Fruit fly (Drosophila melanogaster) whole organism, prepupa: ENCODE data around the gene PolrMT.
A peak's percentile ranks its signal among the peaks of the same experiment; 100 is the strongest.

ENCODE experiments used
- CG3919 ChIP-seq: fragments of 200-800 bp; sonication (Bioruptor generic); optimal IDR thresholded peaks from 3 replicates; lab custom pipeline; 2016; ENCODE audit warnings: missing biosample characterization, missing genetic modification characterization
- CG6854 ChIP-seq: fragments of 200-800 bp; sonication (Bioruptor generic); optimal IDR thresholded peaks from 2 replicates; lab custom pipeline; 2017; ENCODE audit warnings: missing biosample characterization, mild to moderate bottlenecking, missing genetic modification characterization
- Hr4 ChIP-seq: fragments of 200-800 bp; sonication (Bioruptor generic); optimal IDR thresholded peaks from 3 replicates; lab custom pipeline; 2016; ENCODE audit warnings: missing biosample characterization, missing genetic modification characterization

dm6 chr2L:1065038-1065437 is 43.1 kb downstream of the PolrMT start:
- TF ChIP-seq CG6854 = peak; percentile 73
- TF ChIP-seq CG3919 (GFP tag; lab: Kevin White, UChicago) = peak; percentile 81
- peak; percentile 34 for TF ChIP-seq Hr4 (GFP tag; lab: Kevin White, UChicago)
